Worm (Caenorhabditis elegans): ENCODE data around the gene C25F9.16.

ce11 chrV:19391242-19391641 lies 42.9 kb upstream of the C25F9.16 start:
- TF ChIP-seq unc-62 (GFP tag; optimal IDR thresholded peaks at IDR 0.05) (no peak), skn-1 (tag; optimal IDR thresholded peaks at IDR 0.05) (no peak), snpc-4 (tag; optimal IDR thresholded peaks at IDR 0.05) (no peak), ceh-16 (tag; optimal IDR thresholded peaks at IDR 0.05) (no peak), eor-1 (tag; optimal IDR thresholded peaks at IDR 0.05) (no peak), lin-39 (tag; optimal IDR thresholded peaks at IDR 0.05) (no peak), pqm-1 (tag; optimal IDR thresholded peaks at IDR 0.05) (no peak), ama-1 (optimal IDR thresholded peaks at IDR 0.05) (no peak), ztf-4 (tag; optimal IDR thresholded peaks at IDR 0.05) (no peak), R02D3.7 (tag; optimal IDR thresholded peaks at IDR 0.05) (no peak), nhr-12 (tag; optimal IDR thresholded peaks at IDR 0.05) (no peak), egl-27 (tag; optimal IDR thresholded peaks at IDR 0.05) (no peak), nhr-28 (tag; optimal IDR thresholded peaks at IDR 0.05) (no peak)

Data from whole organism, L3 larva.